Worm (Caenorhabditis elegans) whole organism, L3 larva: ENCODE measurements around the gene Y22D7AL.4.
A peak's percentile ranks its signal among the peaks of the same experiment; 100 is the strongest.

Experiments
- R02D3.7 ChIP-seq: fragments of 150-350 bp; optimal IDR thresholded peaks from 2 replicates; lab custom pipeline; 2014; ENCODE audit warnings: missing biosample characterization, missing genetic modification characterization
- ceh-28 ChIP-seq: fragments of 150-350 bp; optimal IDR thresholded peaks from 2 replicates; lab custom pipeline; 2014; ENCODE audit warnings: missing biosample characterization, missing genetic modification reagents, missing genetic modification characterization
- daf-12 ChIP-seq: fragments of 150-350 bp; optimal IDR thresholded peaks from 2 replicates; lab custom pipeline; 2014; ENCODE audit warnings: missing biosample characterization, missing genetic modification reagents, missing genetic modification characterization
- fkh-10 ChIP-seq: sonication (generic microtip); optimal IDR thresholded peaks from 2 replicates; lab custom pipeline; 2017; ENCODE audit warnings: missing biosample characterization, missing genetic modification reagents, missing genetic modification characterization
- fos-1 ChIP-seq: fragments of 150-350 bp; optimal IDR thresholded peaks from 2 replicates; lab custom pipeline; 2014; ENCODE audit warnings: missing biosample characterization, missing genetic modification characterization
- lin-15B ChIP-seq: fragments of 150-350 bp; optimal IDR thresholded peaks from 2 replicates; lab custom pipeline; 2014; ENCODE audit warnings: missing biosample characterization, missing genetic modification characterization
- nfya-1 ChIP-seq: sonication (generic microtip); optimal IDR thresholded peaks from 2 replicates; lab custom pipeline; 2017; ENCODE audit warnings: missing genetic modification characterization, mild to moderate bottlenecking, missing compliant biosample characterization, antibody characterized with exemption, moderate library complexity; ENCODE audit not compliant: insufficient read depth
- nhr-12 ChIP-seq: fragments of 150-350 bp; optimal IDR thresholded peaks from 2 replicates; lab custom pipeline; 2014; ENCODE audit warnings: missing biosample characterization, missing genetic modification characterization
- nhr-237 ChIP-seq: fragments of 150-350 bp; optimal IDR thresholded peaks from 2 replicates; lab custom pipeline; 2014; ENCODE audit warnings: missing biosample characterization, missing genetic modification characterization
- nhr-77 ChIP-seq: fragments of 150-350 bp; optimal IDR thresholded peaks from 2 replicates; lab custom pipeline; 2014; ENCODE audit warnings: missing biosample characterization, missing genetic modification characterization
- sea-2 ChIP-seq: fragments of 150-350 bp; sonication (generic microtip); optimal IDR thresholded peaks from 4 replicates; lab custom pipeline; 2014; ENCODE audit warnings: missing biosample characterization, missing genetic modification reagents, missing genetic modification characterization
- snpc-4 ChIP-seq: fragments of 150-350 bp; optimal IDR thresholded peaks from 2 replicates; lab custom pipeline; 2014; ENCODE audit warnings: missing biosample characterization, missing genetic modification characterization
- unc-62 ChIP-seq: fragments of 150-350 bp; sonication (generic microtip); optimal IDR thresholded peaks from 4 replicates; lab custom pipeline; 2014; ENCODE audit warnings: missing biosample characterization, missing genetic modification reagents, missing genetic modification characterization
- ztf-11 ChIP-seq: fragments of 150-350 bp; optimal IDR thresholded peaks from 2 replicates; lab custom pipeline; 2014; ENCODE audit warnings: missing biosample characterization, missing genetic modification characterization

- TF ChIP-seq nhr-77 (tag; lab: Kevin White, UChicago) (no peak), nhr-12 (no peak), nfya-1 (tag; lab: Kevin White, UChicago) (no peak), lin-15B (tag; lab: Kevin White, UChicago) (no peak), fos-1 (tag; lab: Kevin White, UChicago) (no peak), snpc-4 (tag; lab: Kevin White, UChicago) (no peak), ceh-28 (tag; lab: Kevin White, UChicago) (peak; percentile 74), nhr-237 (no peak), R02D3.7 (tag; lab: Kevin White, UChicago) (no peak), fkh-10 (GFP tag; lab: Kevin White, UChicago) (no peak), ztf-11 (no peak), sea-2 (GFP tag; lab: Kevin White, UChicago) (no peak), daf-12 (tag; lab: Kevin White, UChicago) (no peak), unc-62 (GFP tag; lab: Kevin White, UChicago) (no peak)
Observed at ce11 chrIII:1607659-1608058, 18.8 kb upstream of the Y22D7AL.4 start.
